Worm (Caenorhabditis elegans): ENCODE data around the gene nep-1.

DNA sequence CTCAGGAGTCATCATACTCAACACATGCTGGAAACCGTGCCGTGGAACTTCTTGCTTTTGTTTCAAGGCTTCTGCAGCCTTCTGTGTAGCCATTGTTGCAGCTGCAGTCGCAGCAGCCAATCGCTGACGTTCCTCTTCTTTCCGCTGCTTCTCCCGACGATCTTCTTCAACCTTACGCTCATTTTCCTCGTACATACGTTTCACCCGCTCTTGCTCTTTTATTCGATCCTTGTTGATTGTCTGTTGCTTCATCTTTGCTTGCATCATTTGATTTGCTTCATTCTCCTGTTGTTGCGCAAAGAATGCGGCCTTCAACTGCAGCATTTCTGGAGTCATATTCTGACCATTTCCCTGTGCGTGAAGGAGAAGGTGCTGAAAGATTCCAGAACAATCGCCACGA lies 34.4 kb downstream of the nep-1 start:
- TF ChIP-seq nhr-28 (tag; optimal IDR thresholded peaks at IDR 0.05) (no peak), pqm-1 (tag; optimal IDR thresholded peaks at IDR 0.05) (no peak), nhr-77 (tag; optimal IDR thresholded peaks at IDR 0.05) (no peak)

Data from whole organism, L3 larva.